Worm (Caenorhabditis elegans) whole organism, L3 larva: ENCODE data around the gene C54F6.18.

Experiments
- R02D3.7 ChIP-seq: fragments of 150-350 bp; optimal IDR thresholded peaks from 2 replicates; lab custom pipeline; 2014; ENCODE audit warnings: missing biosample characterization, missing genetic modification characterization
- ZK546.5 ChIP-seq: sonication (generic microtip); optimal IDR thresholded peaks from 2 replicates; lab custom pipeline; 2017; ENCODE audit warnings: missing biosample characterization, missing genetic modification characterization
- ama-1 ChIP-seq: fragments of 150-350 bp; optimal IDR thresholded peaks from 2 replicates; lab custom pipeline; 2018
- ceh-28 ChIP-seq: fragments of 150-350 bp; optimal IDR thresholded peaks from 2 replicates; lab custom pipeline; 2014; ENCODE audit warnings: missing biosample characterization, missing genetic modification reagents, missing genetic modification characterization
- ceh-82 ChIP-seq: fragments of 150-350 bp; optimal IDR thresholded peaks from 2 replicates; lab custom pipeline; 2014; ENCODE audit warnings: missing biosample characterization, missing genetic modification characterization
- ceh-9 ChIP-seq: sonication (generic microtip); optimal IDR thresholded peaks from 2 replicates; lab custom pipeline; 2018; ENCODE audit warnings: missing biosample characterization, missing genetic modification characterization
- daf-12 ChIP-seq: fragments of 150-350 bp; optimal IDR thresholded peaks from 2 replicates; lab custom pipeline; 2014; ENCODE audit warnings: missing biosample characterization, missing genetic modification reagents, missing genetic modification characterization
- egl-27 ChIP-seq: sonication (generic microtip); optimal IDR thresholded peaks from 4 replicates; lab custom pipeline; 2017; ENCODE audit warnings: missing biosample characterization, missing genetic modification reagents, missing genetic modification characterization
- egl-5 ChIP-seq: fragments of 150-350 bp; optimal IDR thresholded peaks from 2 replicates; lab custom pipeline; 2017; ENCODE audit warnings: missing biosample characterization, missing genetic modification reagents, missing genetic modification characterization, inconsistent platforms
- elt-1 ChIP-seq: fragments of 150-350 bp; optimal IDR thresholded peaks from 2 replicates; lab custom pipeline; 2014; ENCODE audit warnings: missing biosample characterization, missing genetic modification characterization
- elt-2 ChIP-seq: sonication (generic microtip); optimal IDR thresholded peaks from 2 replicates; lab custom pipeline; 2016; ENCODE audit warnings: missing genetic modification reagents, mild to moderate bottlenecking, missing genetic modification characterization, missing compliant biosample characterization
- elt-3 ChIP-seq, 3 experiments: fragments of 150-350 bp in 1 of 3; sonication (generic microtip) in 2 of 3; optimal IDR thresholded peaks; 2 replicates in 2 of 3; 4 replicates in 1 of 3; lab custom pipeline; 2014 to 2017; ENCODE audit warnings: missing biosample characterization in 3 of 3, missing genetic modification characterization in 3 of 3
- eor-1 ChIP-seq, 2 experiments: fragments of 150-350 bp; optimal IDR thresholded peaks; 2 replicates each; lab custom pipeline; 2014 to 2018; ENCODE audit warnings: missing biosample characterization in 2 of 2, missing genetic modification characterization in 2 of 2
- fkh-10 ChIP-seq: sonication (generic microtip); optimal IDR thresholded peaks from 2 replicates; lab custom pipeline; 2017; ENCODE audit warnings: missing biosample characterization, missing genetic modification reagents, missing genetic modification characterization
- fkh-2 ChIP-seq: fragments of 150-350 bp; optimal IDR thresholded peaks from 2 replicates; lab custom pipeline; 2014; ENCODE audit warnings: missing biosample characterization, missing genetic modification reagents, missing genetic modification characterization
- jun-1 ChIP-seq: fragments of 150-350 bp; optimal IDR thresholded peaks from 2 replicates; lab custom pipeline; 2014; ENCODE audit warnings: missing biosample characterization, missing genetic modification reagents, missing genetic modification characterization
- lin-15B ChIP-seq: fragments of 150-350 bp; optimal IDR thresholded peaks from 2 replicates; lab custom pipeline; 2014; ENCODE audit warnings: missing biosample characterization, missing genetic modification characterization
- lin-39 ChIP-seq: fragments of 150-350 bp; optimal IDR thresholded peaks from 2 replicates; lab custom pipeline; 2018; ENCODE audit warnings: missing biosample characterization, missing genetic modification reagents, missing genetic modification characterization
- mdl-1 ChIP-seq: fragments of 150-350 bp; optimal IDR thresholded peaks from 2 replicates; lab custom pipeline; 2014; ENCODE audit warnings: missing biosample characterization, missing genetic modification characterization
- mml-1 ChIP-seq: fragments of 150-350 bp; sonication (generic microtip); optimal IDR thresholded peaks from 3 replicates; lab custom pipeline; 2014; ENCODE audit warnings: missing biosample characterization, missing genetic modification characterization
- nfya-1 ChIP-seq: sonication (generic microtip); optimal IDR thresholded peaks from 2 replicates; lab custom pipeline; 2017; ENCODE audit warnings: missing genetic modification characterization, mild to moderate bottlenecking, missing compliant biosample characterization, antibody characterized with exemption, moderate library complexity; ENCODE audit not compliant: insufficient read depth
- nhr-11 ChIP-seq: fragments of 150-350 bp; optimal IDR thresholded peaks from 2 replicates; lab custom pipeline; 2014; ENCODE audit warnings: missing biosample characterization, missing genetic modification characterization
- nhr-12 ChIP-seq: fragments of 150-350 bp; optimal IDR thresholded peaks from 2 replicates; lab custom pipeline; 2014; ENCODE audit warnings: missing biosample characterization, missing genetic modification characterization
- nhr-23 ChIP-seq: fragments of 150-350 bp; optimal IDR thresholded peaks from 2 replicates; lab custom pipeline; 2014; ENCODE audit warnings: missing biosample characterization, missing genetic modification reagents, missing genetic modification characterization
- nhr-237 ChIP-seq: fragments of 150-350 bp; optimal IDR thresholded peaks from 2 replicates; lab custom pipeline; 2014; ENCODE audit warnings: missing biosample characterization, missing genetic modification characterization
- nhr-25 ChIP-seq: sonication (generic microtip); optimal IDR thresholded peaks from 2 replicates; lab custom pipeline; 2017; ENCODE audit warnings: missing biosample characterization, missing genetic modification characterization
- nhr-28 ChIP-seq: fragments of 150-350 bp; optimal IDR thresholded peaks from 2 replicates; lab custom pipeline; 2014; ENCODE audit warnings: missing biosample characterization, missing genetic modification characterization
- nhr-43 ChIP-seq: sonication (generic microtip); optimal IDR thresholded peaks from 2 replicates; lab custom pipeline; 2016; ENCODE audit warnings: mild to moderate bottlenecking, missing genetic modification characterization, missing compliant biosample characterization; ENCODE audit not compliant: poor library complexity, severe bottlenecking
- nhr-67 ChIP-seq: fragments of 150-350 bp; optimal IDR thresholded peaks from 2 replicates; lab custom pipeline; 2014; ENCODE audit warnings: missing biosample characterization, missing genetic modification characterization
- nhr-76 ChIP-seq: fragments of 150-350 bp; sonication (generic microtip); optimal IDR thresholded peaks from 5 replicates; lab custom pipeline; 2014; ENCODE audit warnings: missing biosample characterization, missing genetic modification characterization
- nhr-77 ChIP-seq: fragments of 150-350 bp; optimal IDR thresholded peaks from 2 replicates; lab custom pipeline; 2014; ENCODE audit warnings: missing biosample characterization, missing genetic modification characterization
- pha-4 ChIP-seq: fragments of 150-350 bp; optimal IDR thresholded peaks from 2 replicates; lab custom pipeline; 2014; ENCODE audit warnings: missing biosample characterization, missing genetic modification reagents, missing genetic modification characterization
- pqm-1 ChIP-seq: fragments of 150-350 bp; optimal IDR thresholded peaks from 2 replicates; lab custom pipeline; 2017; ENCODE audit warnings: missing biosample characterization, missing genetic modification characterization, inconsistent platforms
- sea-2 ChIP-seq: fragments of 150-350 bp; sonication (generic microtip); optimal IDR thresholded peaks from 4 replicates; lab custom pipeline; 2014; ENCODE audit warnings: missing biosample characterization, missing genetic modification reagents, missing genetic modification characterization
- skn-1 ChIP-seq: fragments of 150-350 bp; optimal IDR thresholded peaks from 2 replicates; lab custom pipeline; 2014; ENCODE audit warnings: missing biosample characterization, missing genetic modification characterization
- snpc-4 ChIP-seq: fragments of 150-350 bp; optimal IDR thresholded peaks from 2 replicates; lab custom pipeline; 2014; ENCODE audit warnings: missing biosample characterization, missing genetic modification characterization
- tbx-2 ChIP-seq: sonication (generic microtip); optimal IDR thresholded peaks from 2 replicates; lab custom pipeline; 2016; ENCODE audit warnings: mild to moderate bottlenecking, missing genetic modification characterization, missing compliant biosample characterization
- unc-62 ChIP-seq: fragments of 150-350 bp; sonication (generic microtip); optimal IDR thresholded peaks from 4 replicates; lab custom pipeline; 2014; ENCODE audit warnings: missing biosample characterization, missing genetic modification reagents, missing genetic modification characterization
- ztf-11 ChIP-seq: fragments of 150-350 bp; optimal IDR thresholded peaks from 2 replicates; lab custom pipeline; 2014; ENCODE audit warnings: missing biosample characterization, missing genetic modification characterization
- ztf-4 ChIP-seq: fragments of 150-350 bp; optimal IDR thresholded peaks from 2 replicates; lab custom pipeline; 2014; ENCODE audit warnings: missing biosample characterization, missing genetic modification characterization

Gene C54F6.18

DNA sequence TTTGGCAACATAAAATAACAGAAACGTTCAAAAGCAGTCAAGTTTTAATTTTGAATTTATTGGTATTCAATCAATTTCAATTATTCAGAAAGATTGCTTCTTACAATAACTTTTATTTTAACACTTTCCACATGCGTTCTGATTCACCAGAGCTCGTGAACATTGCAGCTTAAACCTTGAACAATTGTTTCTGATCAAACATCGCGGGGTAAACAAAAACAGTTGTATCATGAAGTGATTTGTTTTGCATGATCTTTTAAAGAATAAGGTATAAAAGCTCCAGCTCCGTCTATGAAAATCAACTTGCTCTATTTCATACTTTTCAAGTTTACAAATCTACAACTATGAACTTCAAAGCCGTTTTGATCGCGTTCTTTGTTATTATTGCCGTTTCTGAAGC is 2.4 kb upstream of the C54F6.18 start, which contains the start of gene C54F6.6:
Gene C54F6.6 (plus strand): TSS at position 301 of the 400 bp plus-strand sequence.
- TF ChIP-seq nhr-12 (tag; lab: Kevin White, UChicago) (no peak), unc-62 (GFP tag; lab: Kevin White, UChicago) (no peak), pha-4 (tag; lab: Kevin White, UChicago) (no peak), nhr-67 (tag; lab: Kevin White, UChicago) (no peak), lin-15B (no peak), mml-1 (tag; lab: Kevin White, UChicago) (no peak), skn-1 (tag; lab: Kevin White, UChicago) (no peak), nhr-25 (tag; lab: Kevin White, UChicago) (no peak), elt-2 (tag; lab: Kevin White, UChicago) (no peak), nfya-1 (no peak), daf-12 (tag; lab: Kevin White, UChicago) (no peak), eor-1 (tag; optimal IDR thresholded peaks at IDR 0.05; lab: Kevin White, UChicago) (no peak), egl-5 (no peak), pqm-1 (tag; lab: Kevin White, UChicago) (no peak), tbx-2 (tag; lab: Kevin White, UChicago) (no peak), ztf-11 (tag; lab: Kevin White, UChicago) (no peak), mdl-1 (tag; lab: Kevin White, UChicago) (no peak), nhr-11 (tag; lab: Kevin White, UChicago) (no peak), nhr-43 (tag; lab: Kevin White, UChicago) (no peak), ceh-9 (tag; lab: Kevin White, UChicago) (no peak)
- TF ChIP-seq, all 47 proteins: peak for 0

DNA sequence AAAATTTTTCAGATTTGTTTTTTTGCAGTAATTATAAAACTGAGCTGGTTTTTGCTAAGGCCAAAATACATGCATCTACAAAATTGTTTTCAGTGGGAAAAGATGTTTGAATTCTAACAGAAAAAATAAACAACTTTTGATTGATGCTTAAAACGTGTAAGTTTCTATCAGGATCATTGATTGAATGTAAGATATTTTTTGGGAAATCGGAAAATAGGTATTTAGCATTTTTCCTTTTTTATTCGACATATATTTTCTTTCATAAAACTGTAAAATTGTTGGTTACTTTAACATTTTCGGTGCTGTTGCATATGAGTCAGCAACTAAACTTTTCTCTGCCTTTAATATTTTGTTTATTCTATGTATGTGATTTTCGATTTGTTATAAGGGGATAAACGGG is 1.3 kb upstream of the C54F6.18 start, which contains the start of gene C54F6.20:
Gene C54F6.20 (plus strand): TSS at position 301 of the 400 bp plus-strand sequence.
- TF ChIP-seq eor-1 (tag; optimal IDR thresholded peaks at IDR 0.05; lab: Kevin White, UChicago) (no peak), pha-4 (tag; lab: Kevin White, UChicago) (no peak), fkh-2 (no peak), egl-5 (no peak), snpc-4 (tag; lab: Kevin White, UChicago) (no peak), fkh-10 (no peak), skn-1 (tag; lab: Kevin White, UChicago) (no peak), elt-1 (tag; lab: Kevin White, UChicago) (no peak), nfya-1 (no peak), daf-12 (tag; lab: Kevin White, UChicago) (no peak), ceh-9 (tag; lab: Kevin White, UChicago) (no peak), nhr-28 (no peak), nhr-12 (tag; lab: Kevin White, UChicago) (no peak), sea-2 (GFP tag; lab: Kevin White, UChicago) (no peak), nhr-77 (tag; lab: Kevin White, UChicago) (no peak), nhr-25 (tag; lab: Kevin White, UChicago) (no peak)
- TF ChIP-seq, all 47 proteins: peak for 0

DNA sequence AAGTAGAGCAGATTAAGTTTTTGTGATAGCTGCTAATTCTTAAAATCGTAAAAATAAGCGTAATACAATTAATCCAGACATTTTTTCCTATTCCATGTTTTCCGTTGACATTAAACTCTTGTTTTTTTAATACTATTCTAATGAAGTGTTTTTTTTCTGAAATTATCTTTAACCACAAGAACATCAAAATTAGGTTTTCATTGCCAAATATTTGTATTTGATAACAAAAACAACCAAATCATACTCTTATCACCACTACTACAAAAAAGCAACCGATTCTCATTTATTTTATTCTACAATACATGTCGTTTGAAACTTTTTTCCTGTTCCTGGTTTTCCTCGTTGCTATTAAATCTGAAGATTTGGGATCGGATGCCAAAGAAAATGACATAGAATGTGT is 1.4 kb downstream of the C54F6.18 start, which contains the start of gene C54F6.17:
Gene C54F6.17 (plus strand): TSS at position 301 of the 400 bp plus-strand sequence.
- TF ChIP-seq snpc-4 (tag; lab: Kevin White, UChicago) (no peak), fkh-2 (no peak), ZK546.5 (tag; lab: Kevin White, UChicago) (no peak), egl-5 (no peak), nhr-43 (tag; lab: Kevin White, UChicago) (no peak), elt-2 (tag; lab: Kevin White, UChicago) (no peak), ztf-4 (tag; lab: Kevin White, UChicago) (no peak), nhr-237 (tag; lab: Kevin White, UChicago) (no peak), daf-12 (tag; lab: Kevin White, UChicago) (no peak), ceh-28 (tag; lab: Kevin White, UChicago) (no peak), nhr-67 (tag; lab: Kevin White, UChicago) (no peak), eor-1 (tag; optimal IDR thresholded peaks at IDR 0.05; lab: Kevin White, UChicago) (no peak), R02D3.7 (tag; lab: Kevin White, UChicago) (no peak), nfya-1 (no peak), elt-1 (tag; lab: Kevin White, UChicago) (no peak), nhr-28 (no peak), elt-3 (tag; optimal IDR thresholded peaks at IDR 0.05; lab: Kevin White, UChicago) (no peak), lin-15B (no peak), egl-27 (no peak)

DNA sequence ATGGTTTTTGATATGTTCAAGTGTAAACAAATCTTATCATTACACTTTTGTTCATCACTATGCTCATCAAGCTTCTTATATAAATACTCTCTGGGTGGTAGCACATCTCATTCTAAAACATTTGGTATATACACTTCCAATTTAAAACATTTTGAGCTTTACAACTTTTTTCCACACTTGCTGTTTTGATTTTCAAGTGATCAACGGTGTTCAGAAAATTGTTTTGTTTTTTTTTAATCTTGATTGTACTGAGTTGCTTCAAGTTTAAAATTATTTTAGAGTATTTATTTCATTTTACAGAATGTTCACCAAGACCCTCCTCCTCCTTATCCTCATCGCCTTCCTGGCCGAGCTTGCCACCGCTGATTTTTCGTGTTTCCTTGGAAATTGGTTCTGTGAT is 3.0 kb downstream of the C54F6.18 start, which contains the start of gene C54F6.5:
Gene C54F6.5 (plus strand): TSS at position 301 of the 400 bp plus-strand sequence.
- no peak for TF ChIP-seq nhr-23 (tag; lab: Kevin White, UChicago)
- no peak for TF ChIP-seq nhr-43 (tag; lab: Kevin White, UChicago)
- no peak for TF ChIP-seq ceh-82 (tag; lab: Kevin White, UChicago)
- no peak for TF ChIP-seq nhr-76 (tag; lab: Kevin White, UChicago)
- no peak for TF ChIP-seq nhr-67 (tag; lab: Kevin White, UChicago)
- no peak for TF ChIP-seq daf-12 (tag; lab: Kevin White, UChicago)
- no peak for TF ChIP-seq fkh-2
- no peak for TF ChIP-seq ama-1 (lab: Kevin White, UChicago)
- TF ChIP-seq jun-1 (tag; lab: Kevin White, UChicago), result no peak
- TF ChIP-seq elt-3 (tag; optimal IDR thresholded peaks at IDR 0.05; lab: Kevin White, UChicago), result no peak
- TF ChIP-seq lin-39, result no peak
- TF ChIP-seq ztf-4 (tag; lab: Kevin White, UChicago), result no peak
- TF ChIP-seq unc-62 (GFP tag; lab: Kevin White, UChicago), result no peak
